Worm (Caenorhabditis elegans) whole organism, young adult: ENCODE data around the gene eng-1.

ENCODE experiments used
- F49E8.2 ChIP-seq: sonication (generic microtip); optimal IDR thresholded peaks from 3 replicates; lab custom pipeline; 2017; ENCODE audit warnings: missing genetic modification characterization, mild to moderate bottlenecking, missing compliant biosample characterization, antibody characterized with exemption, moderate library complexity; ENCODE audit not compliant: insufficient read depth
- attf-6 ChIP-seq: fragments of 200-800 bp; sonication (Bioruptor generic); IDR thresholded peaks from 2 replicates; pipeline ENCODE4 v1.3.6; 2022; ENCODE audit warnings: missing genetic modification reagents, missing genetic modification characterization, missing compliant biosample characterization
- cebp-2 ChIP-seq: fragments of 200-800 bp; sonication (Bioruptor generic); IDR thresholded peaks from 2 replicates; pipeline ENCODE4 v1.3.6; 2022; ENCODE audit warnings: missing genetic modification characterization, missing compliant biosample characterization
- efl-1 ChIP-seq: fragments of 150-350 bp; optimal IDR thresholded peaks from 2 replicates; lab custom pipeline; 2014; ENCODE audit warnings: missing biosample characterization, missing genetic modification reagents, missing genetic modification characterization
- let-526 ChIP-seq: fragments of 200-800 bp; sonication (Bioruptor generic); IDR thresholded peaks from 2 replicates; pipeline ENCODE4 v1.3.6; 2022; ENCODE audit warnings: missing genetic modification reagents, missing genetic modification characterization, missing compliant biosample characterization

ce11 chrIII:5842920-5843319 is 25.4 kb downstream of the eng-1 start:
- TF ChIP-seq efl-1 (GFP tag; lab: Kevin White, UChicago) (no peak), cebp-2 (GFP tag; lab: Robert Waterston, UW) (no peak), let-526 (GFP tag; lab: Robert Waterston, UW) (no peak), attf-6 (no peak), F49E8.2 (tag; lab: Kevin White, UChicago) (no peak)
